Worm (Caenorhabditis elegans) whole organism, L1 larva: ENCODE results near the gene ttll-4.

ENCODE experiments used
- aly-2 ChIP-seq: fragments of 150-350 bp; optimal IDR thresholded peaks from 2 replicates; lab custom pipeline; 2014; ENCODE audit warnings: missing biosample characterization, missing genetic modification characterization
- egl-27 ChIP-seq, 2 experiments: fragments of 150-350 bp in 1 of 2; sonication (generic microtip); optimal IDR thresholded peaks; 3 replicates each; lab custom pipeline; 2017 to 2018; ENCODE audit warnings: missing biosample characterization in 2 of 2, missing genetic modification characterization in 2 of 2, missing genetic modification reagents in 2 of 2
- elt-3 ChIP-seq, 6 experiments: fragments of 150-350 bp in 1 of 6; sonication (generic microtip); optimal IDR thresholded peaks; 2 replicates each; lab custom pipeline; 2017 to 2018; ENCODE audit warnings: missing biosample characterization in 6 of 6, missing genetic modification characterization in 6 of 6, inconsistent platforms in 1 of 6
- jun-1 ChIP-seq: fragments of 150-350 bp; optimal IDR thresholded peaks from 2 replicates; lab custom pipeline; 2014; ENCODE audit warnings: missing biosample characterization, missing genetic modification reagents, missing genetic modification characterization
- lin-15B ChIP-seq: fragments of 150-350 bp; sonication (generic microtip); optimal IDR thresholded peaks from 3 replicates; lab custom pipeline; 2014; ENCODE audit warnings: missing biosample characterization, missing genetic modification characterization
- lin-39 ChIP-seq: fragments of 150-350 bp; optimal IDR thresholded peaks from 2 replicates; lab custom pipeline; 2014; ENCODE audit warnings: missing biosample characterization, missing genetic modification reagents, missing genetic modification characterization
- lir-3 ChIP-seq: sonication (generic microtip); optimal IDR thresholded peaks from 2 replicates; lab custom pipeline; 2016; ENCODE audit warnings: mild to moderate bottlenecking, missing genetic modification characterization, moderate library complexity, missing compliant biosample characterization; ENCODE audit not compliant: poor library complexity
- nhr-12 ChIP-seq: sonication (generic microtip); optimal IDR thresholded peaks from 2 replicates; lab custom pipeline; 2017; ENCODE audit warnings: missing biosample characterization, missing genetic modification characterization
- nhr-28 ChIP-seq: fragments of 150-350 bp; optimal IDR thresholded peaks from 2 replicates; lab custom pipeline; 2014; ENCODE audit warnings: missing biosample characterization, missing genetic modification characterization
- nhr-77 ChIP-seq: fragments of 150-350 bp; optimal IDR thresholded peaks from 2 replicates; lab custom pipeline; 2014; ENCODE audit warnings: missing biosample characterization, missing genetic modification characterization
- skn-1 ChIP-seq: fragments of 150-350 bp; optimal IDR thresholded peaks from 2 replicates; lab custom pipeline; 2014; ENCODE audit warnings: missing biosample characterization, missing genetic modification characterization
- unc-62 ChIP-seq: fragments of 150-350 bp; optimal IDR thresholded peaks from 2 replicates; lab custom pipeline; 2014; ENCODE audit warnings: missing biosample characterization, missing genetic modification reagents, missing genetic modification characterization
- zag-1 ChIP-seq: fragments of 150-350 bp; optimal IDR thresholded peaks from 2 replicates; lab custom pipeline; 2014; ENCODE audit warnings: missing biosample characterization, missing genetic modification characterization
- ztf-11 ChIP-seq, 2 experiments: sonication (generic microtip); optimal IDR thresholded peaks; 2 replicates each; lab custom pipeline; 2016 to 2017; ENCODE audit warnings: missing genetic modification characterization in 2 of 2, missing biosample characterization in 1 of 2, missing compliant biosample characterization in 1 of 2

- no peak for TF ChIP-seq jun-1 (tag; lab: Kevin White, UChicago)
- TF ChIP-seq unc-62 (GFP tag; lab: Kevin White, UChicago) = no peak
- no peak for TF ChIP-seq nhr-77 (tag; lab: Kevin White, UChicago)
- TF ChIP-seq egl-27 (tag; optimal IDR thresholded peaks at IDR 0.05; lab: Kevin White, UChicago) = no peak
- TF ChIP-seq nhr-28 (tag; lab: Kevin White, UChicago) = no peak
- TF ChIP-seq aly-2 (tag; lab: Kevin White, UChicago) = no peak
- no peak for TF ChIP-seq lin-39 (tag; lab: Kevin White, UChicago)
- TF ChIP-seq zag-1 (tag; lab: Kevin White, UChicago) = no peak
- no peak for TF ChIP-seq elt-3 (tag; optimal IDR thresholded peaks at IDR 0.05; lab: Kevin White, UChicago)
- no peak for TF ChIP-seq ztf-11 (tag; optimal IDR thresholded peaks at IDR 0.05; lab: Kevin White, UChicago)
- TF ChIP-seq nhr-12 = no peak
- no peak for TF ChIP-seq lir-3 (tag; lab: Kevin White, UChicago)
- TF ChIP-seq lin-15B (tag; lab: Kevin White, UChicago) = no peak
- TF ChIP-seq skn-1 (tag; lab: Kevin White, UChicago) = no peak
These were observed 54.0 kb downstream of the ttll-4 start for ce11 chrIII:10178023-10178422.
